Worm (Caenorhabditis elegans): ENCODE results near the gene B0285.3.

Gene B0285.3

ce11 chrIII:4343070-4343469 lies at the start of gene B0285.3, which contains the start of gene lcmt-1 (continued):
- no peak for TF ChIP-seq nhr-237 (tag; optimal IDR thresholded peaks at IDR 0.05)
- no peak for TF ChIP-seq zag-1 (tag; optimal IDR thresholded peaks at IDR 0.05)
- peak; percentile 58 for TF ChIP-seq sox-4 (tag; optimal IDR thresholded peaks at IDR 0.05)
- peak; percentile 70 for TF ChIP-seq mep-1 (tag; optimal IDR thresholded peaks at IDR 0.05)
- peak; percentile 69 for TF ChIP-seq tbx-2 (tag; optimal IDR thresholded peaks at IDR 0.05)
- no peak for TF ChIP-seq hlh-17 (GFP tag; optimal IDR thresholded peaks at IDR 0.05; ENCODE audit: borderline replicate concordance)
- no peak for TF ChIP-seq nhr-84 (tag; optimal IDR thresholded peaks at IDR 0.05)
- peak; percentile 58 for TF ChIP-seq nhr-20 (tag; optimal IDR thresholded peaks at IDR 0.05)
- peak; percentile 41 for TF ChIP-seq egl-13 (tag; optimal IDR thresholded peaks at IDR 0.05)
- peak; percentile 84 for TF ChIP-seq ceh-90 (tag; optimal IDR thresholded peaks at IDR 0.05)
- TF ChIP-seq ztf-11 (tag; optimal IDR thresholded peaks at IDR 0.05): peak in 1 of 2 experiments; percentile 84

ce11 chrIII:4391938-4392337 lies 48.8 kb upstream of the B0285.3 start:
- no peak for TF ChIP-seq efl-1 (optimal IDR thresholded peaks at IDR 0.05)
- TF ChIP-seq efl-1 (GFP tag; optimal IDR thresholded peaks at IDR 0.05 in 1 of 2): no peak
- no peak for TF ChIP-seq sox-4 (tag; optimal IDR thresholded peaks at IDR 0.05)
- TF ChIP-seq blmp-1 (tag; optimal IDR thresholded peaks at IDR 0.05): peak; percentile 72
- TF ChIP-seq fos-1 (tag; optimal IDR thresholded peaks at IDR 0.05): no peak
- no peak for TF ChIP-seq ceh-63 (GFP tag; optimal IDR thresholded peaks at IDR 0.05)
- TF ChIP-seq C04F5.9 (tag; optimal IDR thresholded peaks at IDR 0.05): no peak
- no peak for TF ChIP-seq unc-130 (tag; optimal IDR thresholded peaks at IDR 0.05)
- no peak for TF ChIP-seq swsn-7 (tag; optimal IDR thresholded peaks at IDR 0.05)
- TF ChIP-seq nhr-85 (tag): peak; percentile 49
- TF ChIP-seq ceh-8 (GFP tag; optimal IDR thresholded peaks at IDR 0.05): no peak
- no peak for TF ChIP-seq nhr-237 (tag; optimal IDR thresholded peaks at IDR 0.05)
- TF ChIP-seq hlh-17 (GFP tag; optimal IDR thresholded peaks at IDR 0.05; ENCODE audit: borderline replicate concordance): no peak
- no peak for TF ChIP-seq hlh-4 (tag; optimal IDR thresholded peaks at IDR 0.05)
- TF ChIP-seq C16A3.4 (tag; optimal IDR thresholded peaks at IDR 0.05): no peak
- TF ChIP-seq nhr-76 (tag; optimal IDR thresholded peaks at IDR 0.05): no peak
- no peak for TF ChIP-seq egl-13 (tag; optimal IDR thresholded peaks at IDR 0.05)
- no peak for TF ChIP-seq nhr-19 (GFP tag; conservative IDR thresholded peaks at IDR 0.05)
- TF ChIP-seq dsc-1 (tag; optimal IDR thresholded peaks at IDR 0.05): no peak
- TF ChIP-seq pax-3 (tag; optimal IDR thresholded peaks at IDR 0.05): no peak
- TF ChIP-seq Y116A8C.19 (tag; optimal IDR thresholded peaks at IDR 0.05; ENCODE audit: borderline replicate concordance): no peak
- TF ChIP-seq elt-3 (tag; optimal IDR thresholded peaks at IDR 0.05): peak in 1 of 6 experiments; percentile 39
- no peak for TF ChIP-seq nhr-90 (tag; optimal IDR thresholded peaks at IDR 0.05; ENCODE audit: poor library complexity)
- no peak for TF ChIP-seq isw-1 (GFP tag; IDR thresholded peaks at IDR 0.05)
- no peak for TF ChIP-seq ceh-82 (tag; optimal IDR thresholded peaks at IDR 0.05)
- no peak for TF ChIP-seq ces-1 (GFP tag; optimal IDR thresholded peaks at IDR 0.05)
- no peak for TF ChIP-seq sptf-1 (tag; optimal IDR thresholded peaks at IDR 0.05)

DNA sequence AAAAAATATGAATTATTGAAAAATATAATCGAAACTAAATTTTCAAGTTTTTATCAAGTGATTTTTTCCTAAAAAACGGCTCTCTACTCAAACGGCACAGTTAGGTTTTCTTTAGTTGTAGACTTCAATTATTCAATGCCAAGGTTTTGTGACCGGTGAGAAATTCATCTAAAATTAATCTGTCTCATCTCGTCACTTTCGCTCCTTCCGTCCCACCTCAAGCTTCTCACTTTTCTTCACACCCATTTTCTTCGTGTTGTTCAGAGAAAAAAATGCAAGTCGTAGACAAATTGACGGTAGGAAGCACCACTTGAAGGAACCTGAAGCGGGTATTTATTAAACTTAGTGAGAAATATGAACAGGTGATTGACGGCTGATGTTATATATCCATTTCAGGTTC lies 48.2 kb upstream of the B0285.3 start:
- TF ChIP-seq blmp-1 (tag; optimal IDR thresholded peaks at IDR 0.05): peak; percentile 88
- TF ChIP-seq ama-1 (optimal IDR thresholded peaks at IDR 0.05): no peak

ce11 chrIII:4390421-4390820 lies 47.3 kb upstream of the B0285.3 start:
- TF ChIP-seq blmp-1 (tag; optimal IDR thresholded peaks at IDR 0.05) (peak; percentile 61), nhr-47 (tag; optimal IDR thresholded peaks at IDR 0.05) (no peak)

DNA sequence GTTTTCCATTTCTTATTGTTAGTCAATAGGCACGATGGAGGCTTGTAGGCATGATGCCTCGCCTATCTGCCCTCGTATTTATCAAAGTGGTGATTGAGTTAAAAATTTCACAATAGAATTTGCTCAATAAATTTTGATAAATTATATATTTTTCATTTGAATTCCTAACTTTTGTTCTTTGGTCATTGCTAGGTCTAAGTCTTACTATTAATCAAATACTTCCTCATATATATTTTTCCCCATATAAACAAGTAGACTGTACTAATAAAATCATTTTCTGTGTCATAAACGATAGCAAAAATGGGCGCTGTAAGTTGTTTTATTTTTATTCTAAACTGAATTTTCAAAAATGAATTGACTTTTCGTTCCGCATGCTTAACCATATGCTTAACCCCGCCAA lies 41.4 kb upstream of the B0285.3 start, which contains the start of gene pals-28:
Gene pals-28 (plus strand): TSS at position 301 of the 400 bp plus-strand sequence.
- TF ChIP-seq dpl-1 (GFP tag; optimal IDR thresholded peaks at IDR 0.05) (no peak), unc-86 (tag; optimal IDR thresholded peaks at IDR 0.05) (no peak), tlp-1 (tag; optimal IDR thresholded peaks at IDR 0.05) (no peak), efl-3 (GFP tag; optimal IDR thresholded peaks at IDR 0.05) (no peak)

All from whole organism, L1 larva.